Worm (Caenorhabditis elegans) whole organism, L3 larva: ENCODE measurements around the gene scd-2.
A peak's percentile ranks its signal among the peaks of the same experiment; 100 is the strongest.

Experiments
- R02D3.7 ChIP-seq: fragments of 150-350 bp; optimal IDR thresholded peaks from 2 replicates; lab custom pipeline; 2014; ENCODE audit warnings: missing biosample characterization, missing genetic modification characterization
- ZK546.5 ChIP-seq: sonication (generic microtip); optimal IDR thresholded peaks from 2 replicates; lab custom pipeline; 2017; ENCODE audit warnings: missing biosample characterization, missing genetic modification characterization
- ama-1 ChIP-seq: fragments of 150-350 bp; optimal IDR thresholded peaks from 2 replicates; lab custom pipeline; 2018
- ceh-16 ChIP-seq: sonication (generic microtip); optimal IDR thresholded peaks from 2 replicates; lab custom pipeline; 2017; ENCODE audit warnings: missing biosample characterization, missing genetic modification characterization
- ceh-82 ChIP-seq: fragments of 150-350 bp; optimal IDR thresholded peaks from 2 replicates; lab custom pipeline; 2014; ENCODE audit warnings: missing biosample characterization, missing genetic modification characterization
- ceh-9 ChIP-seq: sonication (generic microtip); optimal IDR thresholded peaks from 2 replicates; lab custom pipeline; 2018; ENCODE audit warnings: missing biosample characterization, missing genetic modification characterization
- egl-27 ChIP-seq: sonication (generic microtip); optimal IDR thresholded peaks from 4 replicates; lab custom pipeline; 2017; ENCODE audit warnings: missing biosample characterization, missing genetic modification reagents, missing genetic modification characterization
- egl-5 ChIP-seq: fragments of 150-350 bp; optimal IDR thresholded peaks from 2 replicates; lab custom pipeline; 2017; ENCODE audit warnings: missing biosample characterization, missing genetic modification reagents, missing genetic modification characterization, inconsistent platforms
- elt-1 ChIP-seq: fragments of 150-350 bp; optimal IDR thresholded peaks from 2 replicates; lab custom pipeline; 2014; ENCODE audit warnings: missing biosample characterization, missing genetic modification characterization
- elt-2 ChIP-seq: sonication (generic microtip); optimal IDR thresholded peaks from 2 replicates; lab custom pipeline; 2016; ENCODE audit warnings: missing genetic modification reagents, mild to moderate bottlenecking, missing genetic modification characterization, missing compliant biosample characterization
- elt-3 ChIP-seq, 3 experiments: fragments of 150-350 bp in 1 of 3; sonication (generic microtip) in 2 of 3; optimal IDR thresholded peaks; 2 replicates in 2 of 3; 4 replicates in 1 of 3; lab custom pipeline; 2014 to 2017; ENCODE audit warnings: missing biosample characterization in 3 of 3, missing genetic modification characterization in 3 of 3
- eor-1 ChIP-seq, 2 experiments: fragments of 150-350 bp; optimal IDR thresholded peaks; 2 replicates each; lab custom pipeline; 2014 to 2018; ENCODE audit warnings: missing biosample characterization in 2 of 2, missing genetic modification characterization in 2 of 2
- fkh-10 ChIP-seq: sonication (generic microtip); optimal IDR thresholded peaks from 2 replicates; lab custom pipeline; 2017; ENCODE audit warnings: missing biosample characterization, missing genetic modification reagents, missing genetic modification characterization
- fos-1 ChIP-seq: fragments of 150-350 bp; optimal IDR thresholded peaks from 2 replicates; lab custom pipeline; 2014; ENCODE audit warnings: missing biosample characterization, missing genetic modification characterization
- hmg-11 ChIP-seq: sonication (generic microtip); optimal IDR thresholded peaks from 2 replicates; lab custom pipeline; 2016; ENCODE audit warnings: missing genetic modification characterization, missing compliant biosample characterization
- jun-1 ChIP-seq: fragments of 150-350 bp; optimal IDR thresholded peaks from 2 replicates; lab custom pipeline; 2014; ENCODE audit warnings: missing biosample characterization, missing genetic modification reagents, missing genetic modification characterization
- lin-15B ChIP-seq: fragments of 150-350 bp; optimal IDR thresholded peaks from 2 replicates; lab custom pipeline; 2014; ENCODE audit warnings: missing biosample characterization, missing genetic modification characterization
- lin-39 ChIP-seq: fragments of 150-350 bp; optimal IDR thresholded peaks from 2 replicates; lab custom pipeline; 2018; ENCODE audit warnings: missing biosample characterization, missing genetic modification reagents, missing genetic modification characterization
- lsy-12 ChIP-seq: sonication (generic microtip); optimal IDR thresholded peaks from 2 replicates; lab custom pipeline; 2016; ENCODE audit warnings: mild to moderate bottlenecking, missing genetic modification characterization, missing compliant biosample characterization
- mdl-1 ChIP-seq: fragments of 150-350 bp; optimal IDR thresholded peaks from 2 replicates; lab custom pipeline; 2014; ENCODE audit warnings: missing biosample characterization, missing genetic modification characterization
- nhr-11 ChIP-seq: fragments of 150-350 bp; optimal IDR thresholded peaks from 2 replicates; lab custom pipeline; 2014; ENCODE audit warnings: missing biosample characterization, missing genetic modification characterization
- nhr-12 ChIP-seq: fragments of 150-350 bp; optimal IDR thresholded peaks from 2 replicates; lab custom pipeline; 2014; ENCODE audit warnings: missing biosample characterization, missing genetic modification characterization
- nhr-23 ChIP-seq: fragments of 150-350 bp; optimal IDR thresholded peaks from 2 replicates; lab custom pipeline; 2014; ENCODE audit warnings: missing biosample characterization, missing genetic modification reagents, missing genetic modification characterization
- nhr-237 ChIP-seq: fragments of 150-350 bp; optimal IDR thresholded peaks from 2 replicates; lab custom pipeline; 2014; ENCODE audit warnings: missing biosample characterization, missing genetic modification characterization
- nhr-25 ChIP-seq: sonication (generic microtip); optimal IDR thresholded peaks from 2 replicates; lab custom pipeline; 2017; ENCODE audit warnings: missing biosample characterization, missing genetic modification characterization
- nhr-43 ChIP-seq: sonication (generic microtip); optimal IDR thresholded peaks from 2 replicates; lab custom pipeline; 2016; ENCODE audit warnings: mild to moderate bottlenecking, missing genetic modification characterization, missing compliant biosample characterization; ENCODE audit not compliant: poor library complexity, severe bottlenecking
- nhr-77 ChIP-seq: fragments of 150-350 bp; optimal IDR thresholded peaks from 2 replicates; lab custom pipeline; 2014; ENCODE audit warnings: missing biosample characterization, missing genetic modification characterization
- pha-4 ChIP-seq: fragments of 150-350 bp; optimal IDR thresholded peaks from 2 replicates; lab custom pipeline; 2014; ENCODE audit warnings: missing biosample characterization, missing genetic modification reagents, missing genetic modification characterization
- pqm-1 ChIP-seq: fragments of 150-350 bp; optimal IDR thresholded peaks from 2 replicates; lab custom pipeline; 2017; ENCODE audit warnings: missing biosample characterization, missing genetic modification characterization, inconsistent platforms
- skn-1 ChIP-seq: fragments of 150-350 bp; optimal IDR thresholded peaks from 2 replicates; lab custom pipeline; 2014; ENCODE audit warnings: missing biosample characterization, missing genetic modification characterization
- unc-62 ChIP-seq: fragments of 150-350 bp; sonication (generic microtip); optimal IDR thresholded peaks from 4 replicates; lab custom pipeline; 2014; ENCODE audit warnings: missing biosample characterization, missing genetic modification reagents, missing genetic modification characterization
- zag-1 ChIP-seq: fragments of 150-350 bp; optimal IDR thresholded peaks from 2 replicates; lab custom pipeline; 2014; ENCODE audit warnings: missing biosample characterization, missing genetic modification characterization
- ztf-4 ChIP-seq: fragments of 150-350 bp; optimal IDR thresholded peaks from 2 replicates; lab custom pipeline; 2014; ENCODE audit warnings: missing biosample characterization, missing genetic modification characterization

Gene scd-2

ce11 chrV:6632925-6633324, at the start of gene scd-2:
scd-2 (plus strand) TSS chrV:6633225.
- TF ChIP-seq hmg-11 (tag; lab: Kevin White, UChicago): no peak
- TF ChIP-seq ceh-82: no peak
- no peak for TF ChIP-seq lsy-12 (tag; lab: Kevin White, UChicago)
- TF ChIP-seq ZK546.5 (tag; lab: Kevin White, UChicago): no peak
- no peak for TF ChIP-seq elt-1 (tag; lab: Kevin White, UChicago)
- no peak for TF ChIP-seq fkh-10 (GFP tag; lab: Kevin White, UChicago)
- TF ChIP-seq skn-1 (tag; lab: Kevin White, UChicago): no peak
- TF ChIP-seq lin-15B (tag; lab: Kevin White, UChicago): no peak
- no peak for TF ChIP-seq pha-4
- no peak for TF ChIP-seq fos-1 (tag; lab: Kevin White, UChicago)
- TF ChIP-seq nhr-77: no peak
- no peak for TF ChIP-seq mdl-1 (tag; lab: Kevin White, UChicago)
- no peak for TF ChIP-seq elt-2 (tag; lab: Kevin White, UChicago)
- no peak for TF ChIP-seq elt-3 (tag; optimal IDR thresholded peaks at IDR 0.05; lab: Kevin White, UChicago)
- TF ChIP-seq zag-1 (tag; lab: Kevin White, UChicago): no peak

ce11 chrV:6590283-6590682, 42.7 kb upstream of the scd-2 start, which contains the start of gene ZK1055.2:
ZK1055.2 (plus strand) TSS chrV:6590583.
- no peak for TF ChIP-seq ceh-16 (tag; lab: Kevin White, UChicago)
- no peak for TF ChIP-seq fos-1 (tag; lab: Kevin White, UChicago)
- TF ChIP-seq hmg-11 (tag; lab: Kevin White, UChicago): no peak
- TF ChIP-seq fkh-10 (GFP tag; lab: Kevin White, UChicago): no peak
- TF ChIP-seq ztf-4: no peak
- no peak for TF ChIP-seq pqm-1 (tag; lab: Kevin White, UChicago)
- TF ChIP-seq lsy-12 (tag; lab: Kevin White, UChicago): no peak
- no peak for TF ChIP-seq unc-62 (GFP tag; lab: Kevin White, UChicago)
- no peak for TF ChIP-seq R02D3.7
- no peak for TF ChIP-seq pha-4
- TF ChIP-seq nhr-25 (tag; lab: Kevin White, UChicago): no peak
- TF ChIP-seq zag-1 (tag; lab: Kevin White, UChicago): no peak
- TF ChIP-seq egl-27 (tag; lab: Kevin White, UChicago): no peak
- no peak for TF ChIP-seq nhr-12 (tag; lab: Kevin White, UChicago)
- no peak for TF ChIP-seq nhr-237 (tag; lab: Kevin White, UChicago)

DNA sequence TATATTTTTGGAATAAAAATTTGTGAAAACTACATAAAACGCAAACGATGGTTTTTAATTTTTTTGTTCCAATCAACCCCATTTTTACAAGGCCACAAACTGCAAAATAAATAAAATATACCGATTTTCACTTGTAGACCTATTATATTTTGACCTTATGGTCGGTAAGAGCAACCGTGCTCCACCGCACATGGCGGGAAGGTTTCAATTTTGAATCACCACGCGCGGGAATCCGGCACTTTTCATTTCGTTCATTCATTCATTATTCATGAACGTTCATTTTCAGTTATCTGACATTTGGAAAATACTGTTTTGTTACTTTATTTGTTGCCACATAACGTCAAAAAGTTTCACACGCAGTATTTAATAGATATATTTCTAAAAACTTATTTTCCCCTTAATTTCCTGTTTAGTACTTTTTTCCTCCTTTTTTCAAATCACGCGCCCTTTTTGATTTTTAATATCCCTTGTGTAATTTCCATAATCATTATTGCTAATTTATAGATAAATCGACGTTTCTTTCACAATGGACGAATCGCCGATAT, 39.3 kb upstream of the scd-2 start, which contains the start of gene hcp-1:
TSS of gene hcp-1 (plus strand) at position 495 of the 545 bp plus-strand sequence.
- TF ChIP-seq lin-39 (tag; lab: Kevin White, UChicago) (peak; percentile 20), elt-2 (tag; lab: Kevin White, UChicago) (no peak), lin-15B (tag; lab: Kevin White, UChicago) (peak; percentile 60), nhr-25 (tag; lab: Kevin White, UChicago) (peak; percentile 53), ceh-9 (tag; lab: Kevin White, UChicago) (no peak), fkh-10 (GFP tag; lab: Kevin White, UChicago) (no peak), nhr-23 (tag; lab: Kevin White, UChicago) (peak; percentile 21), ama-1 (lab: Kevin White, UChicago) (no peak), egl-5 (tag; lab: Kevin White, UChicago) (no peak)

DNA sequence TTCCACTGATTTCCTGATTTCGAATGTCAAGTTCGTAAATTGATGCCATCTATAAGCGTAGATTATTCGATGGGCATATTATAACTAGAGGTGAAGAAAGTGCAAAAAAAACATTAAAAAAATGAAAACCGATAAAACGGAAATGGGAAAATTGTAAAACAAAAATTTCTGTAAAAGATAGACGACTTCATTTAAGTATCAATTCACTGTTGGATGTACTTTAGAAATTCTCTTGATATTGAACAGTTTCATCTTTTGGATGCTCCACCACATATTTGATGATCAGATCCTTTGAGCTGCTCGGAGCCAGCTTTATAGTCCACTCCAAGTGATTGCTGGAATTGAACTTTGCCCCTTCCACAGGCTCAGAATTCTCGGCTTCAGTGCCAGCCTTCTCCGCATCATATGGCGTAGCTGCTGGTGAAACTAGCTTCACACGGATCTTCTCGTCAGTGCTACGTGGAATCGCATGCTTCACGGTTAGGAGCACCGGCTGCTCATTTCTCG, 30.4 kb upstream of the scd-2 start, which contains the start of gene ZK1055.6:
TSS of gene ZK1055.6 (minus strand) at position 51 of the 507 bp plus-strand sequence.
- TF ChIP-seq nhr-11 (tag; lab: Kevin White, UChicago) (no peak), hmg-11 (tag; lab: Kevin White, UChicago) (no peak), mdl-1 (tag; lab: Kevin White, UChicago) (no peak), nhr-25 (tag; lab: Kevin White, UChicago) (no peak), nhr-12 (tag; lab: Kevin White, UChicago) (no peak), zag-1 (tag; lab: Kevin White, UChicago) (no peak), nhr-23 (tag; lab: Kevin White, UChicago) (no peak), jun-1 (tag; lab: Kevin White, UChicago) (no peak), R02D3.7 (no peak)
- TF ChIP-seq, all 47 proteins: peak for 0

ce11 chrV:6605275-6605674, 27.8 kb upstream of the scd-2 start, which contains the start of gene ZK1055.7:
ZK1055.7 (minus strand) TSS chrV:6605375.
- no peak for TF ChIP-seq lsy-12 (tag; lab: Kevin White, UChicago)
- no peak for TF ChIP-seq nhr-43
- no peak for TF ChIP-seq skn-1 (tag; lab: Kevin White, UChicago)
- TF ChIP-seq eor-1 (tag; optimal IDR thresholded peaks at IDR 0.05; lab: Kevin White, UChicago): no peak
- no peak for TF ChIP-seq ceh-82
